Worm (Caenorhabditis elegans) whole organism, dauer: ENCODE data around the gene M57.1.
"Not testable (repeated sequence)": the region's sequence is repeated elsewhere in the genome, so short reads cannot be mapped to it uniquely, and the experiment has no call there.

Source experiments
- unc-62 ChIP-seq: sonication (generic microtip); optimal IDR thresholded peaks from 2 replicates; lab custom pipeline; 2017; ENCODE audit warnings: missing biosample characterization, missing genetic modification reagents, missing genetic modification characterization

Gene M57.1

ce11 chrIV:3568608-3569007 lies 36.3 kb downstream of the M57.1 start, which contains the start of gene otpl-1:
Gene otpl-1 (plus strand): TSS chrIV:3568979.
- no peak for TF ChIP-seq unc-62

- no peak for TF ChIP-seq unc-62
Observed at ce11 chrIV:3570612-3571011, 38.3 kb downstream of the M57.1 start.

ce11 chrIV:3578155-3578554 lies 45.9 kb downstream of the M57.1 start, which contains the start of gene Y37E11B.2:
Gene Y37E11B.2 (plus strand): TSS chrIV:3578455.
- TF ChIP-seq unc-62: no peak

ce11 chrIV:3578667-3579066 lies 46.4 kb downstream of the M57.1 start:
- no peak for TF ChIP-seq unc-62

ce11 chrIV:3579477-3579975 lies 47.3 kb downstream of the M57.1 start, which contains the start of gene Y37E11B.1:
Gene Y37E11B.1 (plus strand): TSS chrIV:3579621.
- no peak for TF ChIP-seq unc-62

- not testable (repeated sequence) for TF ChIP-seq unc-62
Observed at ce11 chrIV:3582806-3583205, 50.5 kb downstream of the M57.1 start, which contains the start of gene blos-7. Gene blos-7 (minus strand): TSS chrIV:3582906.
